Fruit fly (Drosophila melanogaster) whole organism, adult: Measurements from ENCODE around the gene amd.

Experiments used
- CG11617 ChIP-seq: fragments of 200-800 bp; sonication (Bioruptor generic); optimal IDR thresholded peaks from 2 replicates; lab custom pipeline; 2017; ENCODE audit warnings: mild to moderate bottlenecking, missing biosample characterization, missing genetic modification reagents, missing genetic modification characterization
- CG12768 ChIP-seq: fragments of 200-800 bp; sonication (Bioruptor generic); optimal IDR thresholded peaks from 2 replicates; lab custom pipeline; 2017; ENCODE audit warnings: missing biosample characterization, missing genetic modification characterization, mild to moderate bottlenecking, moderate library complexity, missing genetic modification reagents
- CG14711 ChIP-seq: fragments of 200-800 bp; sonication (Bioruptor generic); optimal IDR thresholded peaks from 2 replicates; lab custom pipeline; 2018; ENCODE audit warnings: missing biosample characterization, mild to moderate bottlenecking, missing genetic modification characterization, moderate library complexity
- CG33017 ChIP-seq: fragments of 200-800 bp; sonication (Bioruptor generic); optimal IDR thresholded peaks from 2 replicates; lab custom pipeline; 2018; ENCODE audit warnings: missing biosample characterization, mild to moderate bottlenecking, missing genetic modification characterization, moderate library complexity
- CG5204 ChIP-seq: fragments of 200-800 bp; sonication (Bioruptor generic); optimal IDR thresholded peaks from 2 replicates; lab custom pipeline; 2016; ENCODE audit warnings: missing biosample characterization, missing genetic modification characterization
- CG7101 ChIP-seq: fragments of 200-800 bp; sonication (Bioruptor generic); optimal IDR thresholded peaks from 2 replicates; lab custom pipeline; 2018; ENCODE audit warnings: missing biosample characterization, mild to moderate bottlenecking, missing genetic modification characterization, moderate library complexity
- Clk ChIP-seq: fragments of 200-800 bp; sonication (Bioruptor generic); optimal IDR thresholded peaks from 2 replicates; lab custom pipeline; 2017; ENCODE audit warnings: missing biosample characterization, missing genetic modification characterization
- bab1 ChIP-seq: fragments of 200-800 bp; sonication (Bioruptor generic); optimal IDR thresholded peaks from 3 replicates; lab custom pipeline; 2019; ENCODE audit warnings: missing biosample characterization, mild to moderate bottlenecking, missing genetic modification characterization, moderate library complexity
- cnc ChIP-seq, 2 experiments: fragments of >200 bp; optimal IDR thresholded peaks; 2 replicates each; lab custom pipeline; 2017
- ovo ChIP-seq: fragments of 200-800 bp; sonication (Bioruptor generic); optimal IDR thresholded peaks from 2 replicates; lab custom pipeline; 2016; ENCODE audit warnings: missing biosample characterization, missing genetic modification characterization
- pad ChIP-seq: fragments of 200-800 bp; sonication (Bioruptor generic); optimal IDR thresholded peaks from 3 replicates; lab custom pipeline; 2017; ENCODE audit warnings: missing biosample characterization, missing genetic modification characterization, mild to moderate bottlenecking, moderate library complexity, missing genetic modification reagents
- tj ChIP-seq: fragments of 200-800 bp; sonication (Bioruptor generic); optimal IDR thresholded peaks from 3 replicates; lab custom pipeline; 2017; ENCODE audit warnings: missing biosample characterization, mild to moderate bottlenecking, missing genetic modification characterization, moderate library complexity
- toe ChIP-seq: fragments of 200-800 bp; sonication (Bioruptor generic); optimal IDR thresholded peaks from 2 replicates; lab custom pipeline; 2016; ENCODE audit warnings: missing biosample characterization, missing genetic modification characterization

DNA sequence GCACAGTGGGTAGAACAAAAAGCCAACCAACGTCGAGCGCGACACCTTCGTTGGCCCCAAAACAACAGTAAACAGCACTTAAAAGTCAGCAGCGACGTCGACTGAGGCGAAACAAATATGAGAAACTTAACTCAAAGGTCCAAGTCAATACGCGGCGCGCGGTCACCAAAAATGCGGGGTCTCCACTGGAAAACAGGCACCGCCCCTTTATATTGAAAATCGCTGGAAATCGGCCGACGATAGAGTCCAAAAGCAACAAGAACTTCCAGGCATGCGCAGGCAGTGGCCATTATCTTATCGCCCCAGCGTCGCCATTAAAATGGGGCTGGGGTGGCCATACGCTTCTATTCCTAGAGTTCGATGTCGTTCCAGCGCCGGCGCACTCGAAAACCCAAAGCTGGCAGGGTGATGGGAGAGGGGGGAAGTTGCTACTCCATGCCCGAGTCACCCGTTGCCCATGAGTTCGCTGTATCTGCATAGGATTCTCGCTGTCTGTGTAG lies 1.5 kb upstream of the amd start, which contains the start of gene Lim3:
- no peak for TF ChIP-seq toe (GFP tag; lab: Kevin White, UChicago)
- TF ChIP-seq cnc (optimal IDR thresholded peaks at IDR 0.05; lab: Kevin White, UChicago) = no peak
- no peak for TF ChIP-seq CG7101 (tag; lab: Kevin White, UChicago)
- peak; percentile 46 for TF ChIP-seq pad
- no peak for TF ChIP-seq ovo
- TF ChIP-seq CG33017 (tag; lab: Kevin White, UChicago) = no peak
- TF ChIP-seq Clk (GFP tag; lab: Kevin White, UChicago) = no peak
- TF ChIP-seq CG14711 = no peak
- TF ChIP-seq CG11617 (GFP tag; lab: Kevin White, UChicago) = no peak
- no peak for TF ChIP-seq CG5204 (GFP tag; lab: Kevin White, UChicago)
- TF ChIP-seq CG12768 (GFP tag; lab: Kevin White, UChicago) = no peak
- no peak for TF ChIP-seq bab1 (GFP tag; lab: Kevin White, UChicago)
- TF ChIP-seq tj (GFP tag; lab: Kevin White, UChicago) = no peak
